Fruit fly (Drosophila melanogaster) whole organism, prepupa: ENCODE results near the gene simj.

Source experiments
- CG10631 ChIP-seq: fragments of 200-800 bp; sonication (Bioruptor generic); optimal IDR thresholded peaks from 2 replicates; lab custom pipeline; 2016; ENCODE audit warnings: missing biosample characterization, missing genetic modification characterization
- CG10669 ChIP-seq: fragments of 200-800 bp; sonication (Bioruptor generic); optimal IDR thresholded peaks from 3 replicates; lab custom pipeline; 2018; ENCODE audit warnings: missing biosample characterization, mild to moderate bottlenecking, missing genetic modification characterization, moderate library complexity
- CG11762 ChIP-seq: fragments of 200-800 bp; sonication (Bioruptor generic); optimal IDR thresholded peaks from 3 replicates; lab custom pipeline; 2016; ENCODE audit warnings: missing biosample characterization, missing genetic modification characterization; ENCODE audit not compliant: insufficient read depth
- CG15336 ChIP-seq: fragments of 200-800 bp; sonication (Bioruptor generic); IDR thresholded peaks from 2 replicates; pipeline ENCODE4 v1.3.6; 2022; ENCODE audit warnings: missing biosample characterization, missing genetic modification characterization
- CG1621 ChIP-seq: fragments of 200-800 bp; sonication (Bioruptor generic); optimal IDR thresholded peaks from 3 replicates; lab custom pipeline; 2018; ENCODE audit warnings: missing biosample characterization, mild to moderate bottlenecking, missing genetic modification characterization
- CG16779 ChIP-seq: fragments of 200-800 bp; sonication (Bioruptor generic); optimal IDR thresholded peaks from 3 replicates; lab custom pipeline; 2017; ENCODE audit warnings: missing biosample characterization, mild to moderate bottlenecking, missing genetic modification characterization
- CG31627 ChIP-seq: fragments of 200-800 bp; sonication (Bioruptor generic); optimal IDR thresholded peaks from 3 replicates; lab custom pipeline; 2016; ENCODE audit warnings: missing biosample characterization, missing genetic modification characterization
- CG32006 ChIP-seq: fragments of 200-800 bp; sonication (Bioruptor generic); optimal IDR thresholded peaks from 3 replicates; lab custom pipeline; 2017; ENCODE audit warnings: missing biosample characterization, mild to moderate bottlenecking, missing genetic modification characterization
- CG34406 ChIP-seq: fragments of 200-800 bp; sonication (Bioruptor generic); optimal IDR thresholded peaks from 3 replicates; lab custom pipeline; 2016; ENCODE audit warnings: missing biosample characterization, missing genetic modification characterization
- CG3919 ChIP-seq: fragments of 200-800 bp; sonication (Bioruptor generic); optimal IDR thresholded peaks from 3 replicates; lab custom pipeline; 2016; ENCODE audit warnings: missing biosample characterization, missing genetic modification characterization
- CG4318 ChIP-seq: fragments of 200-800 bp; sonication (Bioruptor generic); optimal IDR thresholded peaks from 3 replicates; lab custom pipeline; 2017; ENCODE audit warnings: missing biosample characterization, mild to moderate bottlenecking, missing genetic modification characterization
- CG6163 ChIP-seq: fragments of 200-800 bp; sonication (Bioruptor generic); IDR thresholded peaks from 3 replicates; pipeline ENCODE4 v1.3.6; 2022; ENCODE audit warnings: missing biosample characterization, missing genetic modification characterization
- CG6276 ChIP-seq: fragments of 200-800 bp; sonication (Bioruptor generic); optimal IDR thresholded peaks from 2 replicates; lab custom pipeline; 2017; ENCODE audit warnings: missing biosample characterization, mild to moderate bottlenecking, missing genetic modification characterization
- CG6792 ChIP-seq: fragments of 200-800 bp; sonication (Bioruptor generic); optimal IDR thresholded peaks from 3 replicates; lab custom pipeline; 2016; ENCODE audit warnings: missing biosample characterization, missing genetic modification characterization
- CG6854 ChIP-seq: fragments of 200-800 bp; sonication (Bioruptor generic); optimal IDR thresholded peaks from 2 replicates; lab custom pipeline; 2017; ENCODE audit warnings: missing biosample characterization, mild to moderate bottlenecking, missing genetic modification characterization
- CG7368 ChIP-seq: fragments of 200-800 bp; sonication (Bioruptor generic); optimal IDR thresholded peaks from 3 replicates; lab custom pipeline; 2016; ENCODE audit warnings: missing biosample characterization, missing genetic modification characterization
- CG8119 ChIP-seq: fragments of 200-800 bp; sonication (Bioruptor generic); IDR thresholded peaks from 3 replicates; pipeline ENCODE4 v1.3.6; 2022; ENCODE audit warnings: missing biosample characterization, missing genetic modification characterization
- CG8319 ChIP-seq: fragments of 200-800 bp; sonication (Bioruptor generic); optimal IDR thresholded peaks from 3 replicates; lab custom pipeline; 2016; ENCODE audit warnings: missing biosample characterization, missing genetic modification characterization
- CG8632 ChIP-seq: fragments of 200-800 bp; sonication (Bioruptor generic); optimal IDR thresholded peaks from 3 replicates; lab custom pipeline; 2016; ENCODE audit warnings: missing biosample characterization, missing genetic modification characterization
- CG9139 ChIP-seq: fragments of 200-800 bp; sonication (Bioruptor generic); optimal IDR thresholded peaks from 3 replicates; lab custom pipeline; 2017; ENCODE audit warnings: missing biosample characterization, mild to moderate bottlenecking, missing genetic modification characterization
- Eip75B ChIP-seq: fragments of 200-800 bp; sonication (Bioruptor generic); optimal IDR thresholded peaks from 3 replicates; lab custom pipeline; 2016; ENCODE audit warnings: missing biosample characterization, missing genetic modification characterization
- Eip78C ChIP-seq: fragments of 200-800 bp; sonication (Bioruptor generic); peaks from one replicate; lab custom pipeline; 2016; ENCODE audit warnings: missing biosample characterization, missing genetic modification characterization
- Ets21C ChIP-seq: fragments of 200-800 bp; sonication (Bioruptor generic); optimal IDR thresholded peaks from 3 replicates; lab custom pipeline; 2016; ENCODE audit warnings: missing biosample characterization, missing genetic modification characterization
- Ets96B ChIP-seq: fragments of 200-800 bp; optimal IDR thresholded peaks from 2 replicates; lab custom pipeline; 2019; ENCODE audit warnings: missing biosample characterization, mild to moderate bottlenecking, missing genetic modification characterization, moderate library complexity
- Gug ChIP-seq: fragments of 200-800 bp; sonication (Bioruptor generic); IDR thresholded peaks from 2 replicates; pipeline ENCODE4 v1.3.6; 2022; ENCODE audit warnings: missing biosample characterization, missing genetic modification characterization
- Hr38 ChIP-seq: sonication (Bioruptor generic); optimal IDR thresholded peaks from 2 replicates; lab custom pipeline; 2016; ENCODE audit warnings: missing biosample characterization, missing genetic modification characterization
- Hr4 ChIP-seq: fragments of 200-800 bp; sonication (Bioruptor generic); optimal IDR thresholded peaks from 3 replicates; lab custom pipeline; 2016; ENCODE audit warnings: missing biosample characterization, missing genetic modification characterization
- Lpt ChIP-seq: fragments of 200-800 bp; sonication (Bioruptor generic); optimal IDR thresholded peaks from 3 replicates; lab custom pipeline; 2016; ENCODE audit warnings: missing biosample characterization, missing genetic modification characterization
- Met ChIP-seq: fragments of 200-800 bp; sonication (Bioruptor generic); optimal IDR thresholded peaks from 3 replicates; lab custom pipeline; 2016; ENCODE audit warnings: missing biosample characterization, missing genetic modification characterization
- OdsH ChIP-seq: fragments of 200-800 bp; sonication (Bioruptor generic); optimal IDR thresholded peaks from 3 replicates; lab custom pipeline; 2016; ENCODE audit warnings: missing biosample characterization, missing genetic modification characterization
- Smox ChIP-seq: fragments of 200-800 bp; sonication (Bioruptor generic); optimal IDR thresholded peaks from 3 replicates; lab custom pipeline; 2016; ENCODE audit warnings: missing biosample characterization, missing genetic modification characterization
- Sox102F ChIP-seq: fragments of 200-800 bp; sonication (Bioruptor generic); optimal IDR thresholded peaks from 2 replicates; lab custom pipeline; 2016; ENCODE audit warnings: missing biosample characterization, mild to moderate bottlenecking, missing genetic modification characterization
- Sox14 ChIP-seq: fragments of 200-800 bp; sonication (Bioruptor generic); optimal IDR thresholded peaks from 3 replicates; lab custom pipeline; 2016; ENCODE audit warnings: missing biosample characterization, missing genetic modification characterization
- Sox15 ChIP-seq: fragments of 200-800 bp; sonication (Bioruptor generic); optimal IDR thresholded peaks from 3 replicates; lab custom pipeline; 2016; ENCODE audit warnings: missing biosample characterization, missing genetic modification characterization
- achi ChIP-seq: fragments of 200-800 bp; sonication (Bioruptor generic); optimal IDR thresholded peaks from 3 replicates; lab custom pipeline; 2016; ENCODE audit warnings: missing biosample characterization, missing genetic modification characterization
- cyc ChIP-seq: fragments of 200-800 bp; sonication (Bioruptor generic); optimal IDR thresholded peaks from 3 replicates; lab custom pipeline; 2016; ENCODE audit warnings: missing biosample characterization, missing genetic modification characterization
- dac ChIP-seq: fragments of 200-800 bp; sonication (Bioruptor generic); optimal IDR thresholded peaks from 2 replicates; lab custom pipeline; 2017; ENCODE audit warnings: missing biosample characterization, mild to moderate bottlenecking, missing genetic modification characterization
- dsx ChIP-seq: fragments of 200-800 bp; optimal IDR thresholded peaks from 3 replicates; lab custom pipeline; 2019; ENCODE audit warnings: missing biosample characterization, mild to moderate bottlenecking, missing genetic modification characterization, moderate library complexity; ENCODE audit not compliant: poor library complexity, severe bottlenecking
- eg ChIP-seq: fragments of 200-800 bp; sonication (Bioruptor generic); IDR thresholded peaks from 3 replicates; pipeline ENCODE4 v1.3.6; 2022; ENCODE audit warnings: missing biosample characterization, missing genetic modification characterization
- esn ChIP-seq: fragments of 200-800 bp; sonication (Bioruptor generic); optimal IDR thresholded peaks from 2 replicates; lab custom pipeline; 2016; ENCODE audit warnings: missing biosample characterization, mild to moderate bottlenecking, missing genetic modification characterization, moderate library complexity
- fd85E ChIP-seq: fragments of 200-800 bp; sonication (Bioruptor generic); optimal IDR thresholded peaks from 3 replicates; lab custom pipeline; 2016; ENCODE audit warnings: missing biosample characterization, missing genetic modification characterization
- fkh ChIP-seq: fragments of 200-800 bp; sonication (Bioruptor generic); optimal IDR thresholded peaks from 3 replicates; lab custom pipeline; 2017; ENCODE audit warnings: missing biosample characterization, mild to moderate bottlenecking, missing genetic modification characterization, moderate library complexity
- lz ChIP-seq: fragments of 200-800 bp; sonication (Bioruptor generic); optimal IDR thresholded peaks from 3 replicates; lab custom pipeline; 2016; ENCODE audit warnings: missing biosample characterization, missing genetic modification characterization
- pdm3 ChIP-seq: fragments of 200-800 bp; sonication (Bioruptor generic); optimal IDR thresholded peaks from 3 replicates; lab custom pipeline; 2016; ENCODE audit warnings: missing biosample characterization, missing genetic modification characterization
- spab ChIP-seq: fragments of 200-800 bp; sonication (Bioruptor generic); optimal IDR thresholded peaks from 2 replicates; lab custom pipeline; 2017; ENCODE audit warnings: missing biosample characterization, mild to moderate bottlenecking, missing genetic modification characterization, missing genetic modification reagents
- svp ChIP-seq: fragments of 200-800 bp; sonication (Bioruptor generic); peaks from one replicate; lab custom pipeline; 2016; ENCODE audit warnings: missing biosample characterization, missing genetic modification characterization
- topi ChIP-seq: fragments of 200-800 bp; sonication (Bioruptor generic); optimal IDR thresholded peaks from 3 replicates; lab custom pipeline; 2016; ENCODE audit warnings: missing biosample characterization, missing genetic modification characterization

Gene simj

dm6 chr3L:10629969-10630368, 34.6 kb upstream of the simj start, which contains the start of gene CG42536:
TSS of gene CG42536 (minus strand) at chr3L:10630069.
- no peak for TF ChIP-seq CG15336 (GFP tag; lab: Robert Waterston, UW)
- TF ChIP-seq CG6854 (GFP tag; lab: Kevin White, UChicago), result no peak

dm6 chr3L:10630885-10631359, 33.6 kb upstream of the simj start, which contains the start of the genes CG42535, CG34001 and hay:
TSS of gene CG42535 (minus strand) at chr3L:10630935.
TSS of gene CG34001 (plus strand) at chr3L:10631079.
TSS of gene hay (plus strand) at chr3L:10631079.
- TF ChIP-seq CG8632 (GFP tag; lab: Kevin White, UChicago), result no peak
- TF ChIP-seq eg (GFP tag; lab: Robert Waterston, UW), result no peak
- TF ChIP-seq Sox14 (GFP tag; lab: Kevin White, UChicago), result peak; percentile 45

DNA sequence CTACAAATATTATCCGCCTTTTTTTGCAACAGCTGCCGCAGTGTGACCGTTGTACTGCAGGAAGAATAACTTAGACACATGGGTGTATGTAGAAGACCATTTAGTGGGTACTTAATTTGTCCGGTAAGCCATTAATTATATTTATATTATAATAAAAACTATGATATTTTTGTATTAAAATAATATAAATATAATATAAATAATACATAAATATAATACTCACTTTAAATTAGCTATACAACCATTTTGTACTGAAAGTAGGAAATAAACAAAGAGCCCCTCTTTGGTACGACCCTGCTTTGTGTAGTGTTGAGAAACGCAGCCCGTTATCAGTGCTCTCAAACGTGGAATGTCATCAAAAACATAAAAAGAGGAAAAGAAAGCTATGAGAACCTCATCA, 26.7 kb upstream of the simj start, which contains the start of gene Cnep1r2:
Gene Cnep1r2, plus strand, starts transcription at position 328 of the 400 bp plus-strand sequence.
- TF ChIP-seq esn (GFP tag; lab: Kevin White, UChicago) (peak; percentile 92), eg (GFP tag; lab: Robert Waterston, UW) (peak; percentile 94), CG6792 (GFP tag; lab: Kevin White, UChicago) (peak; percentile 87), CG16779 (no peak), CG10631 (peak; percentile 97), Gug (GFP tag; lab: Robert Waterston, UW) (peak; percentile 91), Hr4 (GFP tag; lab: Kevin White, UChicago) (no peak), Eip78C (GFP tag; lab: Kevin White, UChicago) (peak; percentile 94), CG31627 (GFP tag; lab: Kevin White, UChicago) (peak; percentile 84), svp (GFP tag; lab: Kevin White, UChicago) (no peak), Smox (GFP tag; lab: Kevin White, UChicago) (peak; percentile 78), Lpt (peak; percentile 62), topi (GFP tag; lab: Kevin White, UChicago) (peak; percentile 86), CG7368 (GFP tag; lab: Kevin White, UChicago) (no peak), CG34406 (GFP tag; lab: Kevin White, UChicago) (peak; percentile 96), cyc (GFP tag; lab: Kevin White, UChicago) (peak; percentile 84), Eip75B (GFP tag; lab: Kevin White, UChicago) (peak; percentile 82), fd85E (GFP tag; lab: Kevin White, UChicago) (peak; percentile 37), CG11762 (peak; percentile 76), CG8632 (GFP tag; lab: Kevin White, UChicago) (peak; percentile 93), Sox102F (GFP tag; lab: Kevin White, UChicago) (no peak), CG8119 (GFP tag; lab: Robert Waterston, UW) (peak; percentile 92), CG10669 (GFP tag; lab: Kevin White, UChicago) (peak; percentile 89), pdm3 (GFP tag; lab: Kevin White, UChicago) (peak; percentile 83), CG6854 (GFP tag; lab: Kevin White, UChicago) (peak; percentile 90), Met (no peak), Ets96B (tag; lab: Kevin White, UChicago) (peak; percentile 94), Sox15 (GFP tag; lab: Kevin White, UChicago) (peak; percentile 93), CG6163 (peak; percentile 92; the same call in 2 of the 3 replicates), OdsH (GFP tag; lab: Kevin White, UChicago) (peak; percentile 93), dac (GFP tag; lab: Kevin White, UChicago) (peak; percentile 80), spab (peak; percentile 87), CG15336 (GFP tag; lab: Robert Waterston, UW) (peak; percentile 94), Ets21C (GFP tag; lab: Kevin White, UChicago) (peak; percentile 75), fkh (GFP tag; lab: Kevin White, UChicago) (peak; percentile 78), CG6276 (no peak), dsx (GFP tag; lab: Kevin White, UChicago) (peak; percentile 94), CG32006 (GFP tag; lab: Kevin White, UChicago) (peak; percentile 96), lz (GFP tag; lab: Kevin White, UChicago) (peak; percentile 85), achi (GFP tag; lab: Kevin White, UChicago) (peak; percentile 96), CG3919 (peak; percentile 88), Sox14 (GFP tag; lab: Kevin White, UChicago) (peak; percentile 84), Hr38 (GFP tag; lab: Kevin White, UChicago) (no peak), CG8319 (peak; percentile 83), CG4318 (peak; percentile 91), CG9139 (peak; percentile 88), CG1621 (tag; lab: Kevin White, UChicago) (no peak)
